Fruit fly (Drosophila melanogaster): ENCODE data around the gene CG9356.

The CG9356 gene

DNA sequence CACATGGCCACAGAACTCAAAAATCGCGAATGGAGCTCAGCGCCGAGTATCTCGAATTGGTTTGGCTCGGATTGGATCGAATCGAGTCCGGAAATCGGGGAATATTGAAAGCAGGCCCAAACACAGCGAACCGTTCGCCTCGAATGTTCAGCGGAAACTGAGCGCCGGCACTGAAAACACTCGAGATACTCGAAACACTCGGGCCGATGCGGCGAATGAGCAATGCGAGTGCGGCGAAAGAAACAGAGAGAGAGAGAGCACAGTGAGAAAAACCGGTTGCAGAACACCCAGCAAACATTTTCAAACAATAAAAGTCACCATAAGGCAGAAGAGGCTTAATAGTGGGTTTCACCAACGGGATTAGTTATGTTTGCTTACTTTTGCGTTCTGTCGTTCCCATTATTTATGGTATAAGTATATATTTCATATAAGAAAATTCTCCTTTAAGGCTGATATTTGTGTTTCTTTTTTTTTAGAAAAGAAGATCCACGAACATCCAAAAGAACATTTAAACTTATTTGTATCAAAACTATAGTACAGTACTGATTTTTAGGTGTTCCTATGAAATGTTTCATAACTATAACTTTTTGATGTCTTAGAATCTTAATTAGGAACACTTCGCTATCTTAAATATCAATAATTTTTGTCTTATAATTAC is 9.6 kb downstream of the CG9356 start, which contains the start of gene FER (continued):
- TF ChIP-seq esg (GFP tag; conservative IDR thresholded peaks at IDR 0.05) (no peak), Vsx1 (GFP tag; optimal IDR thresholded peaks at IDR 0.05) (peak; percentile 12), TFAM (GFP tag; optimal IDR thresholded peaks at IDR 0.05) (no peak), D19A (tag; optimal IDR thresholded peaks at IDR 0.05) (no peak), Poxn (GFP tag; IDR thresholded peaks at IDR 0.05) (no peak), Dll (GFP tag; IDR thresholded peaks at IDR 0.05; ENCODE audit: partially characterized antibody) (no peak), Sin3A (optimal IDR thresholded peaks at IDR 0.05) (no peak), CG6813 (GFP tag; optimal IDR thresholded peaks at IDR 0.05) (peak; percentile 70), CG17361 (GFP tag; IDR thresholded peaks at IDR 0.05) (no peak), inv (GFP tag; IDR thresholded peaks at IDR 0.05; ENCODE audit: partially characterized antibody) (peak; percentile 37; the same call in 1 of the 2 replicates), CG13287 (GFP tag; IDR thresholded peaks at IDR 0.05; ENCODE audit: partially characterized antibody) (peak; percentile 70), CG11560 (tag; IDR thresholded peaks at IDR 0.05) (no peak), ERR (GFP tag; optimal IDR thresholded peaks at IDR 0.05) (peak; percentile 36), CG6765 (GFP tag; optimal IDR thresholded peaks at IDR 0.05) (peak; percentile 19), HLH3B (GFP tag; IDR thresholded peaks at IDR 0.05) (peak; percentile 45; the same call in 1 of the 2 replicates), NC2α (GFP tag; optimal IDR thresholded peaks at IDR 0.05) (no peak), CG1792 (GFP tag; optimal IDR thresholded peaks at IDR 0.05) (no peak), CG8944 (GFP tag; optimal IDR thresholded peaks at IDR 0.05) (peak; percentile 21), CG42726 (GFP tag; IDR thresholded peaks at IDR 0.05; ENCODE audit: partially characterized antibody) (peak; percentile 82; the same call in 1 of the 2 replicates), CG9609 (GFP tag; optimal IDR thresholded peaks at IDR 0.05) (no peak), CG16779 (GFP tag; IDR thresholded peaks at IDR 0.05) (peak; percentile 64; the same call in 1 of the 2 replicates), CG7271 (tag; optimal IDR thresholded peaks at IDR 0.05) (no peak), CG15073 (GFP tag; optimal IDR thresholded peaks at IDR 0.05) (no peak), disco-r (GFP tag; optimal IDR thresholded peaks at IDR 0.05) (no peak), sob (GFP tag; IDR thresholded peaks at IDR 0.05) (peak; percentile 66), bbx (GFP tag; IDR thresholded peaks at IDR 0.05; ENCODE audit: partially characterized antibody) (peak; percentile 80), peb (GFP tag; IDR thresholded peaks at IDR 0.05) (no peak), Sry-β (GFP tag; optimal IDR thresholded peaks at IDR 0.05) (no peak), chn (GFP tag; optimal IDR thresholded peaks at IDR 0.05) (no peak), CG7745 (tag; optimal IDR thresholded peaks at IDR 0.05) (no peak), CTCF (GFP tag; optimal IDR thresholded peaks at IDR 0.05) (no peak), crp (GFP tag; optimal IDR thresholded peaks at IDR 0.05) (no peak), cwo (GFP tag; optimal IDR thresholded peaks at IDR 0.05) (peak; percentile 9), Fer3 (tag; optimal IDR thresholded peaks at IDR 0.05) (no peak), dati (GFP tag; IDR thresholded peaks at IDR 0.05) (0 out of 2 replicates have a peak, but pooled peaks have one; percentile 12), CG10321 (GFP tag; IDR thresholded peaks at IDR 0.05) (no peak), C15 (GFP tag; IDR thresholded peaks at IDR 0.05) (no peak), Sox102F (GFP tag; optimal IDR thresholded peaks at IDR 0.05) (no peak), ems (GFP tag; optimal IDR thresholded peaks at IDR 0.05) (no peak), CG7372 (GFP tag; IDR thresholded peaks at IDR 0.05) (0 out of 2 replicates have a peak, but pooled peaks have one; percentile 37), sd (tag; optimal IDR thresholded peaks at IDR 0.05) (peak; percentile 34), CG4707 (GFP tag; optimal IDR thresholded peaks at IDR 0.05) (peak; percentile 69), phol (tag; optimal IDR thresholded peaks at IDR 0.05) (no peak), CG6854 (GFP tag; optimal IDR thresholded peaks at IDR 0.05) (peak; percentile 69), Oaz (GFP tag; IDR thresholded peaks at IDR 0.05) (no peak), emc (GFP tag; optimal IDR thresholded peaks at IDR 0.05) (no peak), CG31224 (GFP tag; IDR thresholded peaks at IDR 0.05) (peak; percentile 16; the same call in 1 of the 2 replicates), CG10366 (GFP tag; IDR thresholded peaks at IDR 0.05) (no peak), MTF-1 (GFP tag; optimal IDR thresholded peaks at IDR 0.05; ENCODE audit: borderline replicate concordance) (peak; percentile 70), ind (GFP tag; optimal IDR thresholded peaks at IDR 0.05) (no peak)

Measured in whole organism, embryonic.